Worm (Caenorhabditis elegans) whole organism, midembryonic: ENCODE results near the gene C55A6.6.

Source experiments
- flt-1 ChIP-seq: fragments of 200-800 bp; sonication (Bioruptor generic); IDR thresholded peaks from 2 replicates; pipeline ENCODE4 v1.3.6; 2022; ENCODE audit warnings: missing genetic modification characterization, missing compliant biosample characterization
- med-1 ChIP-seq: sonication (generic microtip); optimal IDR thresholded peaks from 2 replicates; lab custom pipeline; 2017; ENCODE audit warnings: missing genetic modification characterization, mild to moderate bottlenecking, missing compliant biosample characterization, antibody characterized with exemption, missing genetic modification reagents; ENCODE audit not compliant: insufficient read depth
- ref-1 ChIP-seq: fragments of 200-800 bp; sonication (Bioruptor generic); conservative IDR thresholded peaks from 2 replicates; pipeline ENCODE4 v1.3.6; 2022; ENCODE audit warnings: missing genetic modification reagents, missing genetic modification characterization, missing compliant biosample characterization
- tab-1 ChIP-seq: fragments of 200-800 bp; sonication (Bioruptor generic); IDR thresholded peaks from 2 replicates; pipeline ENCODE4 v1.3.6; 2022; ENCODE audit warnings: missing genetic modification characterization, missing compliant biosample characterization
- ztf-29 ChIP-seq: fragments of 200-800 bp; sonication (Bioruptor generic); IDR thresholded peaks from 2 replicates; pipeline ENCODE4 v1.3.6; 2022; ENCODE audit warnings: missing genetic modification reagents, missing genetic modification characterization, missing compliant biosample characterization

- TF ChIP-seq tab-1 (GFP tag; lab: Robert Waterston, UW), result no peak
- no peak for TF ChIP-seq ztf-29
- no peak for TF ChIP-seq med-1
- no peak for TF ChIP-seq ref-1 (GFP tag; lab: Robert Waterston, UW)
- TF ChIP-seq flt-1 (GFP tag; lab: Robert Waterston, UW), result no peak
Observed at ce11 chrV:11531831-11532534, 17.4 kb upstream of the C55A6.6 start.
